Worm (Caenorhabditis elegans) whole organism, L1 larva: Measurements from ENCODE around the gene sqv-8.

Experiments
- C04F5.9 ChIP-seq: sonication (generic microtip); optimal IDR thresholded peaks from 2 replicates; lab custom pipeline; 2016; ENCODE audit warnings: missing genetic modification characterization, missing compliant biosample characterization
- F16B12.6 ChIP-seq: fragments of 150-350 bp; optimal IDR thresholded peaks from 2 replicates; lab custom pipeline; 2014; ENCODE audit warnings: missing biosample characterization, missing genetic modification characterization
- aha-1 ChIP-seq: fragments of 150-350 bp; optimal IDR thresholded peaks from 2 replicates; lab custom pipeline; 2014; ENCODE audit warnings: missing biosample characterization, missing genetic modification characterization
- ama-1 ChIP-seq: fragments of 150-350 bp; optimal IDR thresholded peaks from 2 replicates; lab custom pipeline; 2014
- blmp-1 ChIP-seq: fragments of 150-350 bp; optimal IDR thresholded peaks from 2 replicates; lab custom pipeline; 2014; ENCODE audit warnings: missing biosample characterization, missing genetic modification characterization
- ceh-8 ChIP-seq: fragments of 200-800 bp; sonication (Bioruptor generic); optimal IDR thresholded peaks from 2 replicates; lab custom pipeline; 2018; ENCODE audit warnings: mild to moderate bottlenecking, missing genetic modification characterization, moderate library complexity, missing compliant biosample characterization
- ceh-82 ChIP-seq, 3 experiments: fragments of 150-350 bp in 1 of 3; sonication (generic microtip) in 2 of 3; optimal IDR thresholded peaks; 2 replicates each; lab custom pipeline; 2014 to 2017; ENCODE audit warnings: missing biosample characterization in 3 of 3, missing genetic modification characterization in 3 of 3
- ceh-88 ChIP-seq: fragments of 200-800 bp; sonication (Bioruptor generic); IDR thresholded peaks from 2 replicates; pipeline ENCODE4 v1.3.6; 2022; ENCODE audit warnings: missing genetic modification characterization, missing compliant biosample characterization
- ces-1 ChIP-seq: fragments of 150-350 bp; optimal IDR thresholded peaks from 2 replicates; lab custom pipeline; 2014; ENCODE audit warnings: missing biosample characterization, missing genetic modification reagents, missing genetic modification characterization
- dpl-1 ChIP-seq, 3 experiments: fragments of 150-350 bp in 2 of 3; sonication (generic microtip) in 1 of 3; optimal IDR thresholded peaks; 2 replicates each; lab custom pipeline; 2014 to 2017; ENCODE audit warnings: missing biosample characterization in 3 of 3, missing genetic modification characterization in 3 of 3, missing genetic modification reagents in 3 of 3
- efl-3 ChIP-seq: fragments of 200-800 bp; sonication (Bioruptor generic); optimal IDR thresholded peaks from 2 replicates; lab custom pipeline; 2018; ENCODE audit warnings: mild to moderate bottlenecking, missing genetic modification characterization, missing compliant biosample characterization
- elt-2 ChIP-seq: sonication (generic microtip); optimal IDR thresholded peaks from 2 replicates; lab custom pipeline; 2016; ENCODE audit warnings: missing genetic modification characterization, mild to moderate bottlenecking, inconsistent platforms, missing compliant biosample characterization, missing genetic modification reagents
- elt-3 ChIP-seq, 6 experiments: fragments of 150-350 bp in 1 of 6; sonication (generic microtip); optimal IDR thresholded peaks; 2 replicates each; lab custom pipeline; 2017 to 2018; ENCODE audit warnings: missing biosample characterization in 6 of 6, missing genetic modification characterization in 6 of 6, inconsistent platforms in 1 of 6
- fkh-10 ChIP-seq: sonication (generic microtip); optimal IDR thresholded peaks from 2 replicates; lab custom pipeline; 2017; ENCODE audit warnings: missing biosample characterization, missing genetic modification reagents, missing genetic modification characterization
- fkh-4 ChIP-seq: sonication (generic microtip); optimal IDR thresholded peaks from 2 replicates; lab custom pipeline; 2016; ENCODE audit warnings: missing compliant biosample characterization, missing genetic modification characterization, borderline replicate concordance
- fkh-8 ChIP-seq: sonication (generic microtip); optimal IDR thresholded peaks from 2 replicates; lab custom pipeline; 2016; ENCODE audit warnings: mild to moderate bottlenecking, missing genetic modification characterization, missing compliant biosample characterization
- fos-1 ChIP-seq: fragments of 150-350 bp; optimal IDR thresholded peaks from 2 replicates; lab custom pipeline; 2014; ENCODE audit warnings: missing biosample characterization, missing genetic modification characterization
- grh-1 ChIP-seq: fragments of 200-800 bp; sonication (Bioruptor generic); IDR thresholded peaks from 2 replicates; pipeline ENCODE4 v1.3.6; 2022; ENCODE audit warnings: missing genetic modification reagents, missing genetic modification characterization, missing compliant biosample characterization
- hlh-17 ChIP-seq: fragments of 200-800 bp; sonication (Bioruptor generic); optimal IDR thresholded peaks from 2 replicates; lab custom pipeline; 2018; ENCODE audit warnings: missing genetic modification characterization, mild to moderate bottlenecking, missing compliant biosample characterization, moderate library complexity, borderline replicate concordance
- isw-1 ChIP-seq: fragments of 200-800 bp; sonication (Bioruptor generic); IDR thresholded peaks from 2 replicates; pipeline ENCODE4 v1.3.6; 2022; ENCODE audit warnings: missing genetic modification characterization, missing compliant biosample characterization
- jun-1 ChIP-seq: fragments of 150-350 bp; optimal IDR thresholded peaks from 2 replicates; lab custom pipeline; 2014; ENCODE audit warnings: missing biosample characterization, missing genetic modification reagents, missing genetic modification characterization
- lin-13 ChIP-seq: fragments of 150-350 bp; optimal IDR thresholded peaks from 2 replicates; lab custom pipeline; 2014; ENCODE audit warnings: missing biosample characterization, missing genetic modification reagents, missing genetic modification characterization
- lin-15B ChIP-seq: fragments of 150-350 bp; sonication (generic microtip); optimal IDR thresholded peaks from 3 replicates; lab custom pipeline; 2014; ENCODE audit warnings: missing biosample characterization, missing genetic modification characterization
- lir-3 ChIP-seq: sonication (generic microtip); optimal IDR thresholded peaks from 2 replicates; lab custom pipeline; 2016; ENCODE audit warnings: mild to moderate bottlenecking, missing genetic modification characterization, moderate library complexity, missing compliant biosample characterization; ENCODE audit not compliant: poor library complexity
- mdl-1 ChIP-seq, 2 experiments: fragments of 150-350 bp; optimal IDR thresholded peaks; 2 replicates each; lab custom pipeline; 2014 to 2017; ENCODE audit warnings: missing biosample characterization in 2 of 2, missing genetic modification characterization in 2 of 2, inconsistent platforms in 1 of 2
- mef-2 ChIP-seq: fragments of 150-350 bp; optimal IDR thresholded peaks from 2 replicates; lab custom pipeline; 2014; ENCODE audit warnings: missing biosample characterization, missing genetic modification characterization
- nhr-11 ChIP-seq: fragments of 150-350 bp; optimal IDR thresholded peaks from 2 replicates; lab custom pipeline; 2014; ENCODE audit warnings: missing biosample characterization, missing genetic modification characterization
- nhr-12 ChIP-seq: sonication (generic microtip); optimal IDR thresholded peaks from 2 replicates; lab custom pipeline; 2017; ENCODE audit warnings: missing biosample characterization, missing genetic modification characterization
- nhr-47 ChIP-seq: sonication (generic microtip); optimal IDR thresholded peaks from 2 replicates; lab custom pipeline; 2016; ENCODE audit warnings: mild to moderate bottlenecking, missing genetic modification characterization, moderate library complexity, missing compliant biosample characterization
- nhr-71 ChIP-seq: sonication (generic microtip); optimal IDR thresholded peaks from 2 replicates; lab custom pipeline; 2016; ENCODE audit warnings: mild to moderate bottlenecking, missing genetic modification characterization, moderate library complexity, missing compliant biosample characterization
- nhr-76 ChIP-seq: sonication (generic microtip); optimal IDR thresholded peaks from 2 replicates; lab custom pipeline; 2017; ENCODE audit warnings: missing biosample characterization, missing genetic modification characterization
- nhr-77 ChIP-seq: fragments of 150-350 bp; optimal IDR thresholded peaks from 2 replicates; lab custom pipeline; 2014; ENCODE audit warnings: missing biosample characterization, missing genetic modification characterization
- nhr-90 ChIP-seq: sonication (generic microtip); optimal IDR thresholded peaks from 2 replicates; lab custom pipeline; 2016; ENCODE audit warnings: mild to moderate bottlenecking, missing genetic modification characterization, missing compliant biosample characterization; ENCODE audit not compliant: poor library complexity
- pax-3 ChIP-seq: fragments of 200-800 bp; sonication (Bioruptor generic); optimal IDR thresholded peaks from 2 replicates; lab custom pipeline; 2018; ENCODE audit warnings: mild to moderate bottlenecking, missing genetic modification characterization, moderate library complexity, missing compliant biosample characterization
- pqm-1 ChIP-seq: sonication (generic microtip); optimal IDR thresholded peaks from 3 replicates; lab custom pipeline; 2017; ENCODE audit warnings: missing biosample characterization, missing genetic modification characterization
- skn-1 ChIP-seq: fragments of 150-350 bp; optimal IDR thresholded peaks from 2 replicates; lab custom pipeline; 2014; ENCODE audit warnings: missing biosample characterization, missing genetic modification characterization
- sox-4 ChIP-seq: sonication (generic microtip); optimal IDR thresholded peaks from 2 replicates; lab custom pipeline; 2016; ENCODE audit warnings: missing genetic modification characterization, missing compliant biosample characterization
- sptf-1 ChIP-seq: fragments of 150-350 bp; optimal IDR thresholded peaks from 2 replicates; lab custom pipeline; 2014; ENCODE audit warnings: missing biosample characterization, missing genetic modification characterization
- tbx-2 ChIP-seq: sonication (generic microtip); optimal IDR thresholded peaks from 2 replicates; lab custom pipeline; 2016; ENCODE audit warnings: missing genetic modification characterization, missing compliant biosample characterization
- unc-130 ChIP-seq: fragments of 150-350 bp; optimal IDR thresholded peaks from 2 replicates; lab custom pipeline; 2017; ENCODE audit warnings: missing biosample characterization, missing genetic modification characterization, inconsistent platforms
- unc-30 ChIP-seq: sonication (generic microtip); optimal IDR thresholded peaks from 2 replicates; lab custom pipeline; 2017; ENCODE audit warnings: missing biosample characterization, missing genetic modification characterization
- unc-62 ChIP-seq: fragments of 150-350 bp; optimal IDR thresholded peaks from 2 replicates; lab custom pipeline; 2014; ENCODE audit warnings: missing biosample characterization, missing genetic modification reagents, missing genetic modification characterization
- unc-86 ChIP-seq: sonication (generic microtip); optimal IDR thresholded peaks from 2 replicates; lab custom pipeline; 2016; ENCODE audit warnings: missing genetic modification characterization, missing compliant biosample characterization
- unc-98 ChIP-seq: fragments of 200-800 bp; sonication (Bioruptor generic); IDR thresholded peaks from 2 replicates; pipeline ENCODE4 v1.3.6; 2022; ENCODE audit warnings: missing genetic modification characterization, missing compliant biosample characterization
- xbp-1 ChIP-seq: sonication (generic microtip); optimal IDR thresholded peaks from 2 replicates; lab custom pipeline; 2016; ENCODE audit warnings: missing genetic modification characterization, missing compliant biosample characterization
- zag-1 ChIP-seq: fragments of 150-350 bp; optimal IDR thresholded peaks from 2 replicates; lab custom pipeline; 2014; ENCODE audit warnings: missing biosample characterization, missing genetic modification characterization
- ztf-11 ChIP-seq, 2 experiments: sonication (generic microtip); optimal IDR thresholded peaks; 2 replicates each; lab custom pipeline; 2016 to 2017; ENCODE audit warnings: missing genetic modification characterization in 2 of 2, missing biosample characterization in 1 of 2, missing compliant biosample characterization in 1 of 2
- ztf-4 ChIP-seq: fragments of 150-350 bp; optimal IDR thresholded peaks from 2 replicates; lab custom pipeline; 2014; ENCODE audit warnings: missing biosample characterization, missing genetic modification characterization

sqv-8 gene

ce11 chrII:9603419-9603818 is 43.4 kb upstream of the sqv-8 start (continued):
- TF ChIP-seq elt-2 = peak; percentile 84
- TF ChIP-seq unc-98 (GFP tag; lab: Robert Waterston, UW) = 0 out of 2 replicates have a peak, but pooled peaks have one; percentile 43
- TF ChIP-seq pax-3 = peak; percentile 85
- peak; percentile 51 for TF ChIP-seq F16B12.6 (tag; lab: Kevin White, UChicago)
- TF ChIP-seq mdl-1 (tag; optimal IDR thresholded peaks at IDR 0.05; lab: Kevin White, UChicago) = peak; percentile 95 to 100
- TF ChIP-seq aha-1 (tag; lab: Kevin White, UChicago) = no peak
- peak; percentile 69 for TF ChIP-seq zag-1 (tag; lab: Kevin White, UChicago)
- TF ChIP-seq tbx-2 (tag; lab: Kevin White, UChicago) = peak; percentile 96
- peak; percentile 85 for TF ChIP-seq grh-1 (GFP tag; lab: Robert Waterston, UW)
- TF ChIP-seq unc-62 = no peak
- TF ChIP-seq lin-13 (GFP tag; lab: Kevin White, UChicago) = peak; percentile 92
- TF ChIP-seq ztf-4 (tag; lab: Kevin White, UChicago) = peak; percentile 91
- TF ChIP-seq fkh-10 (GFP tag; lab: Kevin White, UChicago) = peak; percentile 69
- peak; percentile 72 for TF ChIP-seq sox-4 (tag; lab: Kevin White, UChicago)
- TF ChIP-seq ztf-11 (tag; optimal IDR thresholded peaks at IDR 0.05; lab: Kevin White, UChicago) = no peak
- TF ChIP-seq efl-3 = no peak
- peak; percentile 92 for TF ChIP-seq fos-1 (tag; lab: Kevin White, UChicago)
- TF ChIP-seq unc-86 (tag; lab: Kevin White, UChicago) = peak; percentile 76
- peak; percentile 99 for TF ChIP-seq nhr-71 (tag; lab: Kevin White, UChicago)
- TF ChIP-seq jun-1 (tag; lab: Kevin White, UChicago) = peak; percentile 95
- TF ChIP-seq fkh-4 = no peak
- TF ChIP-seq ceh-8 (GFP tag; lab: Kevin White, UChicago) = peak; percentile 41
- peak; percentile 79 for TF ChIP-seq ceh-88
- peak; percentile 68 to 91 (median 88) for TF ChIP-seq ceh-82 (tag; optimal IDR thresholded peaks at IDR 0.05; lab: Kevin White, UChicago)
- TF ChIP-seq xbp-1 = peak; percentile 96
- no peak for TF ChIP-seq nhr-76 (tag; lab: Kevin White, UChicago)
- TF ChIP-seq hlh-17 (GFP tag; lab: Kevin White, UChicago) = no peak
- TF ChIP-seq blmp-1 = peak; percentile 99
- TF ChIP-seq nhr-11 = peak; percentile 99
- no peak for TF ChIP-seq sptf-1 (tag; lab: Kevin White, UChicago)
- TF ChIP-seq nhr-47 (tag; lab: Kevin White, UChicago) = peak; percentile 95
- TF ChIP-seq unc-30 (tag; lab: Kevin White, UChicago) = peak; percentile 5
- peak; percentile 89 for TF ChIP-seq lir-3 (tag; lab: Kevin White, UChicago)
- peak; percentile 94 for TF ChIP-seq skn-1 (tag; lab: Kevin White, UChicago)
- TF ChIP-seq fkh-8 (tag; lab: Kevin White, UChicago) = peak; percentile 95
- TF ChIP-seq dpl-1 (GFP tag; optimal IDR thresholded peaks at IDR 0.05; lab: Kevin White, UChicago) = peak; percentile 71 to 79 (median 75)
- peak; percentile 88 for TF ChIP-seq nhr-77 (tag; lab: Kevin White, UChicago)
- peak; percentile 79 for TF ChIP-seq isw-1
- no peak for TF ChIP-seq ces-1 (GFP tag; lab: Kevin White, UChicago)
- peak; percentile 38 for TF ChIP-seq lin-15B (tag; lab: Kevin White, UChicago)
- peak; percentile 75 for TF ChIP-seq ama-1 (lab: Kevin White, UChicago)
- no peak for TF ChIP-seq nhr-12 (tag; lab: Kevin White, UChicago)
- TF ChIP-seq nhr-90 = peak; percentile 95
- TF ChIP-seq unc-130 (tag; lab: Kevin White, UChicago) = peak; percentile 82
- TF ChIP-seq elt-3 (tag; optimal IDR thresholded peaks at IDR 0.05; lab: Kevin White, UChicago) = peak in 5 of 6 experiments; percentile 40 to 99 (median 95)
- peak; percentile 73 for TF ChIP-seq C04F5.9 (tag; lab: Kevin White, UChicago)
- peak; percentile 74 for TF ChIP-seq mef-2 (tag; lab: Kevin White, UChicago)
- TF ChIP-seq pqm-1 = no peak
